Worm (Caenorhabditis elegans) whole organism, late embryonic: ENCODE results near the gene arrd-7.

Experiments used
- C08G9.2 ChIP-seq: sonication (generic microtip); optimal IDR thresholded peaks from 2 replicates; lab custom pipeline; 2016; ENCODE audit warnings: mild to moderate bottlenecking, missing genetic modification characterization, moderate library complexity, missing compliant biosample characterization
- C38D4.7 ChIP-seq: fragments of 200-800 bp; sonication (Bioruptor generic); optimal IDR thresholded peaks from 2 replicates; lab custom pipeline; 2018; ENCODE audit warnings: mild to moderate bottlenecking, missing genetic modification characterization, moderate library complexity, missing compliant biosample characterization
- K02D7.2 ChIP-seq: sonication (generic microtip); optimal IDR thresholded peaks from 2 replicates; lab custom pipeline; 2017; ENCODE audit warnings: mild to moderate bottlenecking, missing genetic modification characterization, missing compliant biosample characterization
- K09A11.1 ChIP-seq: sonication (generic microtip); optimal IDR thresholded peaks from 2 replicates; lab custom pipeline; 2017; ENCODE audit warnings: antibody characterized with exemption, mild to moderate bottlenecking, missing genetic modification characterization, missing compliant biosample characterization; ENCODE audit not compliant: insufficient read depth
- T23F11.4 ChIP-seq: fragments of 200-800 bp; sonication (Bioruptor generic); optimal IDR thresholded peaks from 2 replicates; lab custom pipeline; 2018; ENCODE audit warnings: mild to moderate bottlenecking, missing genetic modification characterization, missing compliant biosample characterization
- Y22D7AL.16 ChIP-seq: sonication (generic microtip); optimal IDR thresholded peaks from 2 replicates; lab custom pipeline; 2016; ENCODE audit warnings: missing genetic modification characterization, missing compliant biosample characterization
- ama-1 ChIP-seq: fragments of 150-350 bp; optimal IDR thresholded peaks from 2 replicates; lab custom pipeline; 2014
- ceh-18 ChIP-seq: sonication (generic microtip); optimal IDR thresholded peaks from 2 replicates; lab custom pipeline; 2016; ENCODE audit warnings: missing genetic modification characterization, missing compliant biosample characterization
- ceh-19 ChIP-seq: fragments of 200-800 bp; sonication (Bioruptor generic); optimal IDR thresholded peaks from 2 replicates; lab custom pipeline; 2018; ENCODE audit warnings: mild to moderate bottlenecking, missing genetic modification characterization, missing compliant biosample characterization
- ceh-2 ChIP-seq: sonication (generic microtip); optimal IDR thresholded peaks from 2 replicates; lab custom pipeline; 2016; ENCODE audit warnings: missing genotype, missing genetic modification characterization, missing compliant biosample characterization
- ceh-22 ChIP-seq: sonication (generic microtip); optimal IDR thresholded peaks from 2 replicates; lab custom pipeline; 2017; ENCODE audit warnings: missing biosample characterization, missing genetic modification characterization
- ceh-34 ChIP-seq: sonication (generic microtip); optimal IDR thresholded peaks from 2 replicates; lab custom pipeline; 2016; ENCODE audit warnings: mild to moderate bottlenecking, missing genetic modification characterization, missing compliant biosample characterization
- ceh-48 ChIP-seq: sonication (generic microtip); optimal IDR thresholded peaks from 2 replicates; lab custom pipeline; 2016; ENCODE audit warnings: missing genetic modification characterization, inconsistent platforms, missing compliant biosample characterization
- ceh-6 ChIP-seq: fragments of 200-800 bp; sonication (Bioruptor generic); optimal IDR thresholded peaks from 2 replicates; lab custom pipeline; 2018; ENCODE audit warnings: mild to moderate bottlenecking, missing genetic modification characterization, missing compliant biosample characterization
- ceh-9 ChIP-seq: sonication (generic microtip); optimal IDR thresholded peaks from 2 replicates; lab custom pipeline; 2016; ENCODE audit warnings: mild to moderate bottlenecking, missing genetic modification characterization, inconsistent platforms, missing compliant biosample characterization
- che-1 ChIP-seq: sonication (generic microtip); optimal IDR thresholded peaks from 2 replicates; lab custom pipeline; 2016; ENCODE audit warnings: mild to moderate bottlenecking, missing genetic modification characterization, missing compliant biosample characterization
- dmd-4 ChIP-seq: sonication (generic microtip); optimal IDR thresholded peaks from 2 replicates; lab custom pipeline; 2016; ENCODE audit warnings: borderline replicate concordance, missing genetic modification characterization, missing compliant biosample characterization
- dve-1 ChIP-seq: sonication (generic microtip); optimal IDR thresholded peaks from 2 replicates; lab custom pipeline; 2017; ENCODE audit warnings: antibody characterized with exemption, mild to moderate bottlenecking, missing genetic modification characterization, missing compliant biosample characterization
- elt-2 ChIP-seq: sonication (generic microtip); optimal IDR thresholded peaks from 2 replicates; lab custom pipeline; 2016; ENCODE audit warnings: missing genetic modification reagents, missing genetic modification characterization, missing compliant biosample characterization
- elt-4 ChIP-seq: sonication (generic microtip); optimal IDR thresholded peaks from 2 replicates; lab custom pipeline; 2016; ENCODE audit warnings: missing genetic modification characterization, missing compliant biosample characterization
- ets-4 ChIP-seq: sonication (generic microtip); optimal IDR thresholded peaks from 2 replicates; lab custom pipeline; 2016; ENCODE audit warnings: missing genetic modification characterization, missing compliant biosample characterization
- fax-1 ChIP-seq: sonication (generic microtip); optimal IDR thresholded peaks from 2 replicates; lab custom pipeline; 2016; ENCODE audit warnings: missing genotype, missing genetic modification characterization, missing compliant biosample characterization
- fkh-10 ChIP-seq: fragments of 150-350 bp; optimal IDR thresholded peaks from 2 replicates; lab custom pipeline; 2014; ENCODE audit warnings: missing biosample characterization, missing genetic modification reagents, missing genetic modification characterization
- fkh-6 ChIP-seq: sonication (generic microtip); optimal IDR thresholded peaks from 2 replicates; lab custom pipeline; 2016; ENCODE audit warnings: missing genetic modification characterization, missing compliant biosample characterization
- gmeb-2 ChIP-seq: sonication (generic microtip); optimal IDR thresholded peaks from 2 replicates; lab custom pipeline; 2016; ENCODE audit warnings: missing genetic modification characterization, inconsistent platforms, missing compliant biosample characterization
- hlh-13 ChIP-seq: fragments of 200-800 bp; sonication (Bioruptor generic); optimal IDR thresholded peaks from 2 replicates; lab custom pipeline; 2018; ENCODE audit warnings: mild to moderate bottlenecking, missing genetic modification characterization, missing compliant biosample characterization
- hlh-15 ChIP-seq: sonication (generic microtip); optimal IDR thresholded peaks from 2 replicates; lab custom pipeline; 2016; ENCODE audit warnings: missing genetic modification characterization, missing compliant biosample characterization
- hlh-30 ChIP-seq: sonication (generic microtip); optimal IDR thresholded peaks from 2 replicates; lab custom pipeline; 2017; ENCODE audit warnings: antibody characterized with exemption, missing genetic modification characterization, missing compliant biosample characterization; ENCODE audit not compliant: insufficient read depth
- hlh-6 ChIP-seq: sonication (generic microtip); optimal IDR thresholded peaks from 2 replicates; lab custom pipeline; 2016; ENCODE audit warnings: missing genotype, missing genetic modification characterization, missing compliant biosample characterization
- hlh-8 ChIP-seq: sonication (generic microtip); optimal IDR thresholded peaks from 2 replicates; lab custom pipeline; 2016; ENCODE audit warnings: missing genotype, missing genetic modification characterization, missing compliant biosample characterization
- lim-6 ChIP-seq: sonication (generic microtip); optimal IDR thresholded peaks from 2 replicates; lab custom pipeline; 2016; ENCODE audit warnings: missing genetic modification characterization, missing compliant biosample characterization
- lin-11 ChIP-seq: fragments of 200-800 bp; sonication (Bioruptor generic); optimal IDR thresholded peaks from 2 replicates; lab custom pipeline; 2018; ENCODE audit warnings: mild to moderate bottlenecking, missing genetic modification characterization, missing compliant biosample characterization
- mec-3 ChIP-seq: sonication (generic microtip); optimal IDR thresholded peaks from 2 replicates; lab custom pipeline; 2016; ENCODE audit warnings: borderline replicate concordance, missing genetic modification characterization, missing compliant biosample characterization
- nfya-1 ChIP-seq: sonication (generic microtip); optimal IDR thresholded peaks from 2 replicates; lab custom pipeline; 2017; ENCODE audit warnings: missing genetic modification characterization, mild to moderate bottlenecking, missing compliant biosample characterization, antibody characterized with exemption, moderate library complexity
- nhr-11 ChIP-seq: fragments of 150-350 bp; optimal IDR thresholded peaks from 2 replicates; lab custom pipeline; 2014; ENCODE audit warnings: missing biosample characterization, missing genetic modification characterization
- npax-4 ChIP-seq: sonication (generic microtip); optimal IDR thresholded peaks from 2 replicates; lab custom pipeline; 2016; ENCODE audit warnings: missing genetic modification characterization, missing compliant biosample characterization
- pag-3 ChIP-seq: sonication (generic microtip); optimal IDR thresholded peaks from 2 replicates; lab custom pipeline; 2016; ENCODE audit warnings: missing compliant biosample characterization, missing genetic modification characterization, borderline replicate concordance
- pat-9 ChIP-seq: fragments of 200-800 bp; sonication (Bioruptor generic); optimal IDR thresholded peaks from 2 replicates; lab custom pipeline; 2018; ENCODE audit warnings: mild to moderate bottlenecking, missing genetic modification characterization, moderate library complexity, missing compliant biosample characterization
- pax-1 ChIP-seq: fragments of 150-350 bp; optimal IDR thresholded peaks from 2 replicates; lab custom pipeline; 2014; ENCODE audit warnings: missing biosample characterization, missing genetic modification characterization
- pha-2 ChIP-seq: sonication (generic microtip); optimal IDR thresholded peaks from 2 replicates; lab custom pipeline; 2017; ENCODE audit warnings: mild to moderate bottlenecking, missing genetic modification characterization, missing compliant biosample characterization
- pha-4 ChIP-seq: fragments of 150-350 bp; optimal IDR thresholded peaks from 2 replicates; lab custom pipeline; 2018; ENCODE audit warnings: missing biosample characterization, missing genetic modification reagents, missing genetic modification characterization
- pqm-1 ChIP-seq: sonication (generic microtip); optimal IDR thresholded peaks from 2 replicates; lab custom pipeline; 2016; ENCODE audit warnings: missing genetic modification characterization, missing compliant biosample characterization
- pros-1 ChIP-seq: fragments of 150-350 bp; optimal IDR thresholded peaks from 2 replicates; lab custom pipeline; 2014; ENCODE audit warnings: missing biosample characterization, missing genetic modification reagents, missing genetic modification characterization
- ref-2 ChIP-seq: sonication (generic microtip); optimal IDR thresholded peaks from 2 replicates; lab custom pipeline; 2016; ENCODE audit warnings: missing genetic modification characterization, missing compliant biosample characterization
- rnt-1 ChIP-seq: sonication (generic microtip); optimal IDR thresholded peaks from 2 replicates; lab custom pipeline; 2016; ENCODE audit warnings: missing genetic modification characterization, missing compliant biosample characterization
- sox-2 ChIP-seq: fragments of 200-800 bp; sonication (Bioruptor generic); IDR thresholded peaks from 2 replicates; pipeline ENCODE4 v1.3.6; 2022; ENCODE audit warnings: missing genetic modification reagents, missing genetic modification characterization, missing compliant biosample characterization
- sox-4 ChIP-seq: sonication (generic microtip); optimal IDR thresholded peaks from 2 replicates; lab custom pipeline; 2017; ENCODE audit warnings: mild to moderate bottlenecking, missing genetic modification characterization, inconsistent platforms, missing compliant biosample characterization
- syd-9 ChIP-seq: sonication (generic microtip); optimal IDR thresholded peaks from 2 replicates; lab custom pipeline; 2016; ENCODE audit warnings: mild to moderate bottlenecking, missing genetic modification characterization, moderate library complexity, missing compliant biosample characterization
- tbx-7 ChIP-seq: sonication (generic microtip); optimal IDR thresholded peaks from 2 replicates; lab custom pipeline; 2016; ENCODE audit warnings: missing genotype, missing genetic modification characterization, missing compliant biosample characterization
- ttx-3 ChIP-seq: sonication (generic microtip); optimal IDR thresholded peaks from 2 replicates; lab custom pipeline; 2016; ENCODE audit warnings: missing genetic modification reagents, missing genetic modification characterization, missing compliant biosample characterization
- unc-42 ChIP-seq: sonication (generic microtip); optimal IDR thresholded peaks from 2 replicates; lab custom pipeline; 2016; ENCODE audit warnings: missing genotype, missing genetic modification characterization, missing compliant biosample characterization
- unc-55 ChIP-seq: sonication (generic microtip); optimal IDR thresholded peaks from 2 replicates; lab custom pipeline; 2017; ENCODE audit warnings: missing biosample characterization, missing genetic modification reagents, missing genetic modification characterization
- unc-86 ChIP-seq: sonication (generic microtip); optimal IDR thresholded peaks from 2 replicates; lab custom pipeline; 2016; ENCODE audit warnings: missing genetic modification characterization, missing compliant biosample characterization
- ztf-16 ChIP-seq: sonication (generic microtip); optimal IDR thresholded peaks from 2 replicates; lab custom pipeline; 2017; ENCODE audit warnings: missing genetic modification characterization, missing compliant biosample characterization

Gene arrd-7

DNA sequence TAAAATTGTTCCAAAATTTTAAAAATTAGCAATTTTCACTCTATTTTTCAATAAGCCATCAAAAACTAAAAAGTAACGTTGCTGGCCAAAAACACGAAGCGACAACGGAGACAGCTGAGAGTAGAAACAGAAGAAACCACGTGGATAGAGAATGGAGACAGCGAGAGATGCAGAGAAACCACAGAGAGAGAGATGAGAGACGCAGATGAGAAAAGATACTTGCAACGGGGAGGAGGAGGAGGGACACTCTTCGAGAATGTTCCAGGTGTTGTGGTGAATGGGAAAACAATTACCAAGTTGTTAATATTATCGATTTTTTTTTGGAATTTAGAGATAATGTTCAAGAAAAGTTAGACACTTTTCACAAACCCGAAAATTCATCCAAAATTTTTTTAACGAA, 39.9 kb upstream of the arrd-7 start:
- TF ChIP-seq K09A11.1 (tag; lab: Kevin White, UChicago) (peak; percentile 6), npax-4 (tag; lab: Kevin White, UChicago) (no peak), pqm-1 (tag; lab: Kevin White, UChicago) (no peak), pha-4 (tag; lab: Kevin White, UChicago) (no peak), pros-1 (tag; lab: Kevin White, UChicago) (peak; percentile 65), pax-1 (peak; percentile 72), che-1 (tag; lab: Kevin White, UChicago) (no peak), hlh-15 (no peak), pat-9 (tag; lab: Kevin White, UChicago) (no peak), syd-9 (tag; lab: Kevin White, UChicago) (peak; percentile 33), fkh-6 (no peak), hlh-8 (peak; percentile 32), ttx-3 (tag; lab: Kevin White, UChicago) (no peak), ceh-22 (tag; lab: Kevin White, UChicago) (no peak), sox-4 (tag; lab: Kevin White, UChicago) (no peak), unc-55 (GFP tag; lab: Kevin White, UChicago) (peak; percentile 97), hlh-6 (tag; lab: Kevin White, UChicago) (no peak), unc-86 (tag; lab: Kevin White, UChicago) (peak; percentile 11), pha-2 (tag; lab: Kevin White, UChicago) (no peak), tbx-7 (tag; lab: Kevin White, UChicago) (peak; percentile 20), lim-6 (tag; lab: Kevin White, UChicago) (no peak), sox-2 (peak; percentile 37; the same call in 1 of the 2 replicates), dmd-4 (tag; lab: Kevin White, UChicago) (no peak), hlh-30 (tag; lab: Kevin White, UChicago) (peak; percentile 96), C38D4.7 (GFP tag; lab: Kevin White, UChicago) (no peak), dve-1 (tag; lab: Kevin White, UChicago) (peak; percentile 45), elt-2 (peak; percentile 40), ceh-9 (tag; lab: Kevin White, UChicago) (no peak), K02D7.2 (tag; lab: Kevin White, UChicago) (no peak), fkh-10 (no peak), hlh-13 (GFP tag; lab: Kevin White, UChicago) (no peak), Y22D7AL.16 (no peak), ceh-34 (tag; lab: Kevin White, UChicago) (peak; percentile 84), elt-4 (no peak), pag-3 (tag; lab: Kevin White, UChicago) (no peak), C08G9.2 (tag; lab: Kevin White, UChicago) (no peak), rnt-1 (tag; lab: Kevin White, UChicago) (peak; percentile 99), ama-1 (no peak), ceh-48 (tag; lab: Kevin White, UChicago) (peak; percentile 85), ceh-18 (tag; lab: Kevin White, UChicago) (peak; percentile 77), gmeb-2 (tag; lab: Kevin White, UChicago) (no peak), ztf-16 (peak; percentile 42), unc-42 (tag; lab: Kevin White, UChicago) (peak; percentile 74), ceh-19 (GFP tag; lab: Kevin White, UChicago) (no peak), nfya-1 (peak; percentile 95), mec-3 (tag; lab: Kevin White, UChicago) (no peak), lin-11 (no peak), nhr-11 (tag; lab: Kevin White, UChicago) (no peak), ceh-6 (GFP tag; lab: Kevin White, UChicago) (no peak), ets-4 (tag; lab: Kevin White, UChicago) (peak; percentile 69), fax-1 (tag; lab: Kevin White, UChicago) (no peak), T23F11.4 (no peak), ceh-2 (tag; lab: Kevin White, UChicago) (peak; percentile 52), ref-2 (peak; percentile 88)
